Fruit fly (Drosophila melanogaster): Measurements from ENCODE around the gene CG34280.
A peak's percentile ranks its signal among the peaks of the same experiment; 100 is the strongest.

Gene CG34280

DNA sequence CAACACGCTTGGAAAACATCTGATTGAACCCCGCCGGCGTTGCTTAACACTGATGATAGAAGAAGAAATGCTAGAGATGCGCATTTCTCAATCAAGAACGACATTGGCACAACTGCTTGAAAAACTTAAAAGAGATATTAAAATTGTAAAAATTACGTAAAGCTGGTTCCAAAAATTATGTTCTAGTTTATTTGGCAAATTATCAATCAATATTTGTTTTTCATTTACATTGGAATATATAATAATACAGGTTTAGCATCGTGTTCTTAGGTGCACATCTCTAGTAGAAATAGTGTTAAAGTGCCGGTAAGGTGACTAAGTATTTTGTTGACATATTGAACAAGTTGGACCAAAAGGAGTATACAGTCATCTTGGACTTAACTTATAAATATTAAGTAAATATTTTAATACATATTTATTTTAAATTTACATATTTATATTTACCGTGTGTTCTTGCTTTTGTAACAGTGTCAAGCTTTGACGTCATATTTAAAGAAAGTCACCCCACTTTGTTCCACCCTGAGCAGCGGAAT, 12.1 kb downstream of the CG34280 start, which contains the start of the genes Brf and sds22 (continued):
- TF ChIP-seq ato (GFP tag; IDR thresholded peaks at IDR 0.05; ENCODE audit: partially characterized antibody) (no peak), jigr1 (GFP tag; IDR thresholded peaks at IDR 0.05) (peak; percentile 86; the same call in 2 of the 3 replicates), CG10147 (GFP tag; optimal IDR thresholded peaks at IDR 0.05) (peak; percentile 96), CG3163 (GFP tag; optimal IDR thresholded peaks at IDR 0.05) (peak; percentile 79), sens-2 (GFP tag; IDR thresholded peaks at IDR 0.05) (peak; percentile 87; the same call in 1 of the 2 replicates), CG1602 (GFP tag; optimal IDR thresholded peaks at IDR 0.05) (peak; percentile 97), CG16779 (GFP tag; IDR thresholded peaks at IDR 0.05) (0 out of 2 replicates have a peak, but pooled peaks have one; percentile 47), CG33213 (GFP tag; optimal IDR thresholded peaks at IDR 0.05) (peak; percentile 94), ash1 (GFP tag; optimal IDR thresholded peaks at IDR 0.05) (peak; percentile 15), CG17568 (GFP tag; optimal IDR thresholded peaks at IDR 0.05) (peak; percentile 86), her (GFP tag; optimal IDR thresholded peaks at IDR 0.05) (peak; percentile 88), CG9817 (tag; optimal IDR thresholded peaks at IDR 0.05) (peak; percentile 98), Xbp1 (GFP tag; optimal IDR thresholded peaks at IDR 0.05) (peak; percentile 98), sisA (GFP tag; IDR thresholded peaks at IDR 0.05) (peak; percentile 97), CG2889 (GFP tag; IDR thresholded peaks at IDR 0.05) (peak; percentile 91), D19A (tag; optimal IDR thresholded peaks at IDR 0.05) (peak; percentile 87), Spps (tag; optimal IDR thresholded peaks at IDR 0.05) (peak; percentile 93), Ssrp (tag; optimal IDR thresholded peaks at IDR 0.05) (peak; percentile 96), Dp (GFP tag; optimal IDR thresholded peaks at IDR 0.05) (peak; percentile 32), NFAT (GFP tag; IDR thresholded peaks at IDR 0.05) (peak; percentile 89), chn (GFP tag; optimal IDR thresholded peaks at IDR 0.05) (peak; percentile 97), CG10543 (GFP tag; optimal IDR thresholded peaks at IDR 0.05) (peak; percentile 97), CG6272 (GFP tag; IDR thresholded peaks at IDR 0.05) (peak; percentile 96), Sry-β (GFP tag; optimal IDR thresholded peaks at IDR 0.05) (peak; percentile 76), Poxn (GFP tag; IDR thresholded peaks at IDR 0.05) (peak; percentile 82), CG15073 (GFP tag; optimal IDR thresholded peaks at IDR 0.05) (peak; percentile 77), aop (GFP tag; IDR thresholded peaks at IDR 0.05) (peak; percentile 60; the same call in 1 of the 2 replicates), Fer2 (tag; optimal IDR thresholded peaks at IDR 0.05) (peak; percentile 96), pum (GFP tag; optimal IDR thresholded peaks at IDR 0.05) (peak; percentile 96), CG1603 (tag; optimal IDR thresholded peaks at IDR 0.05) (peak; percentile 93), lilli (GFP tag; optimal IDR thresholded peaks at IDR 0.05) (peak; percentile 98), CG15514 (GFP tag; optimal IDR thresholded peaks at IDR 0.05) (peak; percentile 87), kay (GFP tag; optimal IDR thresholded peaks at IDR 0.05) (peak; percentile 98), CG12391 (tag; optimal IDR thresholded peaks at IDR 0.05) (peak; percentile 98), CG16813 (GFP tag; IDR thresholded peaks at IDR 0.05; ENCODE audit: partially characterized antibody) (peak; percentile 87), NC2α (GFP tag; optimal IDR thresholded peaks at IDR 0.05) (peak; percentile 89), CG15601 (tag; optimal IDR thresholded peaks at IDR 0.05) (peak; percentile 98), CG11696 (GFP tag; IDR thresholded peaks at IDR 0.05) (peak; percentile 71; the same call in 1 of the 2 replicates), CG12299 (tag; optimal IDR thresholded peaks at IDR 0.05) (peak; percentile 90), CG10979 (tag; optimal IDR thresholded peaks at IDR 0.05) (peak; percentile 92), Pdp1 (GFP tag; optimal IDR thresholded peaks at IDR 0.05) (peak; percentile 95 to 97), CG11247 (GFP tag; IDR thresholded peaks at IDR 0.05) (peak; percentile 92), CG2129 (GFP tag; IDR thresholded peaks at IDR 0.05; ENCODE audit: partially characterized antibody) (peak; percentile 62), inv (GFP tag; IDR thresholded peaks at IDR 0.05; ENCODE audit: partially characterized antibody) (peak; percentile 68; the same call in 1 of the 2 replicates), CG7357 (GFP tag; IDR thresholded peaks at IDR 0.05) (peak; percentile 86), CG4820 (GFP tag; optimal IDR thresholded peaks at IDR 0.05) (peak; percentile 96), CG12942 (GFP tag; optimal IDR thresholded peaks at IDR 0.05) (peak; percentile 95), jumu (GFP tag; optimal IDR thresholded peaks at IDR 0.05) (peak; percentile 94), CG18011 (GFP tag; optimal IDR thresholded peaks at IDR 0.05) (peak; percentile 84)
